Worm (Caenorhabditis elegans) whole organism, midembryonic: Measurements from ENCODE around the gene pck-3.

Experiments
- flt-1 ChIP-seq: fragments of 200-800 bp; sonication (Bioruptor generic); IDR thresholded peaks from 2 replicates; pipeline ENCODE4 v1.3.6; 2022; ENCODE audit warnings: missing genetic modification characterization, missing compliant biosample characterization
- med-1 ChIP-seq: sonication (generic microtip); optimal IDR thresholded peaks from 2 replicates; lab custom pipeline; 2017; ENCODE audit warnings: missing genetic modification characterization, mild to moderate bottlenecking, missing compliant biosample characterization, antibody characterized with exemption, missing genetic modification reagents; ENCODE audit not compliant: insufficient read depth
- ref-1 ChIP-seq: fragments of 200-800 bp; sonication (Bioruptor generic); conservative IDR thresholded peaks from 2 replicates; pipeline ENCODE4 v1.3.6; 2022; ENCODE audit warnings: missing genetic modification reagents, missing genetic modification characterization, missing compliant biosample characterization
- ztf-29 ChIP-seq: fragments of 200-800 bp; sonication (Bioruptor generic); IDR thresholded peaks from 2 replicates; pipeline ENCODE4 v1.3.6; 2022; ENCODE audit warnings: missing genetic modification reagents, missing genetic modification characterization, missing compliant biosample characterization

- TF ChIP-seq ref-1 (GFP tag; lab: Robert Waterston, UW) = no peak
- no peak for TF ChIP-seq flt-1 (GFP tag; lab: Robert Waterston, UW)
- TF ChIP-seq med-1 = no peak
- TF ChIP-seq ztf-29 = no peak
Observed at ce11 chrIV:5902730-5903129, 6.3 kb downstream of the pck-3 start.
